Worm (Caenorhabditis elegans) whole organism, L4 larva: Measurements from ENCODE around the gene F54C8.7.
A peak's percentile ranks its signal among the peaks of the same experiment; 100 is the strongest.

ENCODE experiments used
- F44E2.7 ChIP-seq: fragments of 200-800 bp; sonication (Bioruptor generic); IDR thresholded peaks from 2 replicates; pipeline ENCODE4 v2.1.2; 2022; ENCODE audit warnings: missing genetic modification characterization, missing compliant biosample characterization
- F49E8.2 ChIP-seq: sonication (generic microtip); optimal IDR thresholded peaks from 2 replicates; lab custom pipeline; 2016; ENCODE audit warnings: missing compliant biosample characterization, mild to moderate bottlenecking, missing genetic modification characterization, borderline replicate concordance
- T20F7.1 ChIP-seq: fragments of 200-800 bp; sonication (Bioruptor generic); optimal IDR thresholded peaks from 2 replicates; lab custom pipeline; 2018; ENCODE audit warnings: mild to moderate bottlenecking, missing genetic modification characterization, missing compliant biosample characterization
- T26A8.4 ChIP-seq: fragments of 200-800 bp; sonication (Bioruptor generic); IDR thresholded peaks from 2 replicates; pipeline ENCODE4 v1.3.6; 2022; ENCODE audit warnings: missing genetic modification characterization, missing compliant biosample characterization
- Y105C5A.15 ChIP-seq: fragments of 200-800 bp; sonication (Bioruptor generic); IDR thresholded peaks from 2 replicates; pipeline ENCODE4 v1.3.6; 2022; ENCODE audit warnings: missing genetic modification characterization, missing compliant biosample characterization
- Y48G9A.11 ChIP-seq: fragments of 200-800 bp; sonication (Bioruptor generic); IDR thresholded peaks from 2 replicates; pipeline ENCODE4 v1.3.6; 2022; ENCODE audit warnings: missing genetic modification reagents, missing genetic modification characterization, missing compliant biosample characterization
- Y5F2A.4 ChIP-seq: fragments of 200-800 bp; sonication (Bioruptor generic); optimal IDR thresholded peaks from 2 replicates; lab custom pipeline; 2018; ENCODE audit warnings: mild to moderate bottlenecking, missing genetic modification characterization, missing compliant biosample characterization
- ZK546.5 ChIP-seq, 2 experiments: sonication (generic microtip); optimal IDR thresholded peaks; 2 replicates each; lab custom pipeline; 2017; ENCODE audit warnings: missing biosample characterization in 2 of 2, missing genetic modification characterization in 2 of 2
- aha-1 ChIP-seq: fragments of 150-350 bp; peaks from one replicate; lab custom pipeline; 2014; ENCODE audit warnings: missing biosample characterization, missing genetic modification characterization
- aly-2 ChIP-seq: sonication (generic microtip); optimal IDR thresholded peaks from 2 replicates; lab custom pipeline; 2018; ENCODE audit warnings: missing biosample characterization, missing genetic modification characterization
- ama-1 ChIP-seq: fragments of 150-350 bp; optimal IDR thresholded peaks from 2 replicates; lab custom pipeline; 2014; ENCODE audit warnings: inconsistent platforms, mixed read lengths
- arid-1 ChIP-seq: fragments of 200-800 bp; sonication (Bioruptor generic); conservative IDR thresholded peaks from 2 replicates; pipeline ENCODE4 v1.3.6; 2022; ENCODE audit warnings: missing genetic modification reagents, missing genetic modification characterization, missing compliant biosample characterization
- ceh-28 ChIP-seq: fragments of 150-350 bp; optimal IDR thresholded peaks from 2 replicates; lab custom pipeline; 2014; ENCODE audit warnings: missing biosample characterization, missing genetic modification reagents, missing genetic modification characterization
- ceh-32 ChIP-seq: sonication (generic microtip); optimal IDR thresholded peaks from 2 replicates; lab custom pipeline; 2016; ENCODE audit warnings: mild to moderate bottlenecking, missing genetic modification characterization, missing compliant biosample characterization; ENCODE audit not compliant: poor library complexity
- ctbp-1 ChIP-seq: fragments of 200-800 bp; sonication (Bioruptor generic); IDR thresholded peaks from 2 replicates; pipeline ENCODE4 v1.3.6; 2022; ENCODE audit warnings: missing genetic modification reagents, missing genetic modification characterization, missing compliant biosample characterization
- daf-8 ChIP-seq: fragments of 200-800 bp; sonication (Bioruptor generic); IDR thresholded peaks from 2 replicates; pipeline ENCODE4 v1.3.6; 2022; ENCODE audit warnings: missing genetic modification characterization, missing compliant biosample characterization
- dmd-6 ChIP-seq: fragments of 200-800 bp; sonication (Bioruptor generic); IDR thresholded peaks from 2 replicates; pipeline ENCODE4 v1.3.6; 2022; ENCODE audit warnings: missing genetic modification reagents, missing genetic modification characterization, missing compliant biosample characterization
- dpl-1 ChIP-seq: fragments of 150-350 bp; optimal IDR thresholded peaks from 2 replicates; lab custom pipeline; 2014; ENCODE audit warnings: missing biosample characterization, missing genetic modification reagents, missing genetic modification characterization
- duxl-1 ChIP-seq: sonication (generic microtip); optimal IDR thresholded peaks from 2 replicates; lab custom pipeline; 2016; ENCODE audit warnings: mild to moderate bottlenecking, missing genetic modification characterization, moderate library complexity, missing compliant biosample characterization; ENCODE audit not compliant: poor library complexity
- dve-1 ChIP-seq: sonication (generic microtip); optimal IDR thresholded peaks from 2 replicates; lab custom pipeline; 2017; ENCODE audit warnings: antibody characterized with exemption, mild to moderate bottlenecking, missing genetic modification characterization, missing compliant biosample characterization; ENCODE audit not compliant: insufficient read depth
- egl-43 ChIP-seq: fragments of 200-800 bp; sonication (Bioruptor generic); IDR thresholded peaks from 2 replicates; pipeline ENCODE4 v1.3.6; 2022; ENCODE audit warnings: missing genetic modification reagents, missing genetic modification characterization, missing compliant biosample characterization
- fkh-10 ChIP-seq: fragments of 150-350 bp; optimal IDR thresholded peaks from 2 replicates; lab custom pipeline; 2014; ENCODE audit warnings: missing biosample characterization, missing genetic modification reagents, missing genetic modification characterization
- hif-1 ChIP-seq, 2 experiments: sonication (generic microtip); optimal IDR thresholded peaks; 2 replicates each; lab custom pipeline; 2016 to 2017; ENCODE audit warnings: missing compliant biosample characterization in 2 of 2, missing genetic modification characterization in 2 of 2, missing genetic modification reagents in 2 of 2, missing genotype in 2 of 2, mild to moderate bottlenecking in 1 of 2
- lim-7 ChIP-seq: fragments of 200-800 bp; sonication (Bioruptor generic); IDR thresholded peaks from 2 replicates; pipeline ENCODE4 v1.3.6; 2022; ENCODE audit warnings: missing genetic modification characterization, missing compliant biosample characterization
- lin-15B ChIP-seq: fragments of 150-350 bp; sonication (generic microtip); optimal IDR thresholded peaks from 3 replicates; lab custom pipeline; 2014; ENCODE audit warnings: missing biosample characterization, missing genetic modification characterization
- lin-38 ChIP-seq: fragments of 200-800 bp; sonication (Bioruptor generic); IDR thresholded peaks from 2 replicates; pipeline ENCODE4 v1.3.6; 2022; ENCODE audit warnings: missing genetic modification reagents, missing genetic modification characterization, missing compliant biosample characterization
- lin-39 ChIP-seq: fragments of 150-350 bp; optimal IDR thresholded peaks from 2 replicates; lab custom pipeline; 2014; ENCODE audit warnings: missing biosample characterization, missing genetic modification reagents, missing genetic modification characterization
- madf-9 ChIP-seq: fragments of 200-800 bp; sonication (Bioruptor generic); conservative IDR thresholded peaks from 2 replicates; pipeline ENCODE4 v1.3.6; 2022; ENCODE audit warnings: missing genetic modification reagents, missing genetic modification characterization, missing compliant biosample characterization
- mdl-1 ChIP-seq, 2 experiments: fragments of 150-350 bp in 1 of 2; sonication (generic microtip) in 1 of 2; optimal IDR thresholded peaks; 2 replicates each; lab custom pipeline; 2014 to 2017; ENCODE audit warnings: missing biosample characterization in 2 of 2, missing genetic modification characterization in 2 of 2
- mdt-29 ChIP-seq: fragments of 200-800 bp; sonication (Bioruptor generic); IDR thresholded peaks from 2 replicates; pipeline ENCODE4 v1.3.6; 2022; ENCODE audit warnings: missing genetic modification reagents, missing genetic modification characterization, missing compliant biosample characterization
- mep-1 ChIP-seq: fragments of 150-350 bp; sonication (generic microtip); optimal IDR thresholded peaks from 3 replicates; lab custom pipeline; 2014; ENCODE audit warnings: missing biosample characterization, missing genetic modification characterization
- mes-2 ChIP-seq: sonication (generic microtip); optimal IDR thresholded peaks from 2 replicates; lab custom pipeline; 2016; ENCODE audit warnings: missing genotype, mild to moderate bottlenecking, missing genetic modification characterization, missing compliant biosample characterization; ENCODE audit not compliant: poor library complexity, severe bottlenecking
- mxl-3 ChIP-seq: fragments of 200-800 bp; sonication (Bioruptor generic); optimal IDR thresholded peaks from 2 replicates; lab custom pipeline; 2018; ENCODE audit warnings: mild to moderate bottlenecking, missing genetic modification characterization, missing compliant biosample characterization
- nhr-10 ChIP-seq: fragments of 150-350 bp; optimal IDR thresholded peaks from 2 replicates; lab custom pipeline; 2014; ENCODE audit warnings: missing biosample characterization, missing genetic modification characterization
- nhr-11 ChIP-seq: fragments of 150-350 bp; optimal IDR thresholded peaks from 2 replicates; lab custom pipeline; 2014; ENCODE audit warnings: missing biosample characterization, missing genetic modification characterization
- nhr-25 ChIP-seq: sonication (generic microtip); optimal IDR thresholded peaks from 2 replicates; lab custom pipeline; 2017; ENCODE audit warnings: missing genetic modification characterization, mild to moderate bottlenecking, missing compliant biosample characterization, antibody characterized with exemption, moderate library complexity, borderline replicate concordance; ENCODE audit not compliant: insufficient read depth
- nhr-41 ChIP-seq: fragments of 200-800 bp; sonication (Bioruptor generic); IDR thresholded peaks from 2 replicates; pipeline ENCODE4 v1.3.6; 2022; ENCODE audit warnings: missing genetic modification reagents, missing genetic modification characterization, missing compliant biosample characterization
- nhr-42 ChIP-seq: fragments of 200-800 bp; sonication (Bioruptor generic); IDR thresholded peaks from 2 replicates; pipeline ENCODE4 v1.3.6; 2022; ENCODE audit warnings: missing genetic modification characterization, missing compliant biosample characterization
- nhr-48 ChIP-seq: sonication (generic microtip); optimal IDR thresholded peaks from 2 replicates; lab custom pipeline; 2016; ENCODE audit warnings: mild to moderate bottlenecking, missing genetic modification characterization, missing compliant biosample characterization
- nhr-6 ChIP-seq: fragments of 150-350 bp; optimal IDR thresholded peaks from 2 replicates; lab custom pipeline; 2014; ENCODE audit warnings: missing biosample characterization, missing genetic modification characterization
- nhr-76 ChIP-seq: fragments of 150-350 bp; optimal IDR thresholded peaks from 2 replicates; lab custom pipeline; 2014; ENCODE audit warnings: missing biosample characterization, missing genetic modification characterization
- php-3 ChIP-seq: fragments of 200-800 bp; sonication (Bioruptor generic); IDR thresholded peaks from 2 replicates; pipeline ENCODE4 v1.3.6; 2022; ENCODE audit warnings: missing genetic modification reagents, missing genetic modification characterization, missing compliant biosample characterization
- spr-1 ChIP-seq: sonication (generic microtip); optimal IDR thresholded peaks from 2 replicates; lab custom pipeline; 2016; ENCODE audit warnings: mild to moderate bottlenecking, missing genetic modification characterization, missing compliant biosample characterization
- spr-3 ChIP-seq: fragments of 200-800 bp; sonication (Bioruptor generic); optimal IDR thresholded peaks from 2 replicates; lab custom pipeline; 2018; ENCODE audit warnings: mild to moderate bottlenecking, missing genetic modification characterization, missing compliant biosample characterization
- tra-1 ChIP-seq: fragments of 200-800 bp; sonication (Bioruptor generic); IDR thresholded peaks from 2 replicates; pipeline ENCODE4 v1.3.6; 2022; ENCODE audit warnings: missing genetic modification reagents, missing genetic modification characterization, missing compliant biosample characterization
- unc-130 ChIP-seq: sonication (generic microtip); optimal IDR thresholded peaks from 2 replicates; lab custom pipeline; 2016; ENCODE audit warnings: missing genetic modification reagents, missing genetic modification characterization, missing compliant biosample characterization
- vab-7 ChIP-seq: fragments of 200-800 bp; sonication (Bioruptor generic); IDR thresholded peaks from 2 replicates; pipeline ENCODE4 v1.3.6; 2022; ENCODE audit warnings: missing genetic modification reagents, missing genetic modification characterization, missing compliant biosample characterization
- zip-2 ChIP-seq: fragments of 150-350 bp; optimal IDR thresholded peaks from 2 replicates; lab custom pipeline; 2014; ENCODE audit warnings: missing biosample characterization, missing genetic modification characterization
- ztf-7 ChIP-seq: fragments of 150-350 bp; optimal IDR thresholded peaks from 2 replicates; lab custom pipeline; 2014; ENCODE audit warnings: missing biosample characterization, missing genetic modification characterization

Gene F54C8.7

ce11 chrIII:9455980-9456658 lies 2.3 kb upstream of the F54C8.7 start, which contains the start of the genes rheb-1 and spk-1 (continued):
- TF ChIP-seq F49E8.2 (tag; lab: Kevin White, UChicago) (peak; percentile 54), F44E2.7 (GFP tag; lab: Robert Waterston, UW) (no peak), fkh-10 (GFP tag; lab: Kevin White, UChicago) (peak; percentile 80), T26A8.4 (GFP tag; lab: Robert Waterston, UW) (peak; percentile 94), mes-2 (tag; lab: Kevin White, UChicago) (peak; percentile 94), nhr-48 (peak; percentile 89), nhr-76 (tag; lab: Kevin White, UChicago) (no peak), zip-2 (tag; lab: Kevin White, UChicago) (no peak), lin-38 (GFP tag; lab: Robert Waterston, UW) (peak; percentile 86), ztf-7 (peak; percentile 68), Y105C5A.15 (GFP tag; lab: Robert Waterston, UW) (no peak), nhr-42 (GFP tag; lab: Robert Waterston, UW) (0 out of 2 replicates have a peak, but pooled peaks have one; percentile 53), aha-1 (peak; percentile 91), duxl-1 (peak; percentile 49), egl-43 (GFP tag; lab: Robert Waterston, UW) (peak; percentile 52; the same call in 1 of the 2 replicates), Y48G9A.11 (GFP tag; lab: Robert Waterston, UW) (no peak), ZK546.5 (tag; optimal IDR thresholded peaks at IDR 0.05; lab: Kevin White, UChicago) (peak; percentile 21 to 95), spr-3 (GFP tag; lab: Kevin White, UChicago) (peak; percentile 64), vab-7 (GFP tag; lab: Robert Waterston, UW) (peak; percentile 66), mxl-3 (peak; percentile 70), nhr-11 (tag; lab: Kevin White, UChicago) (peak; percentile 70), unc-130 (GFP tag; lab: Kevin White, UChicago) (peak; percentile 81), ctbp-1 (peak; percentile 80), aly-2 (tag; lab: Kevin White, UChicago) (no peak), dmd-6 (peak; percentile 97), mep-1 (tag; lab: Kevin White, UChicago) (peak; percentile 89), spr-1 (tag; lab: Kevin White, UChicago) (peak; percentile 77), ama-1 (lab: Kevin White, UChicago) (peak; percentile 18), dpl-1 (GFP tag; lab: Kevin White, UChicago) (peak; percentile 76), php-3 (GFP tag; lab: Robert Waterston, UW) (peak; percentile 88), lim-7 (GFP tag; lab: Robert Waterston, UW) (no peak), ceh-28 (peak; percentile 63), Y5F2A.4 (GFP tag; lab: Kevin White, UChicago) (no peak), lin-15B (tag; lab: Kevin White, UChicago) (no peak), nhr-41 (0 out of 2 replicates have a peak, but pooled peaks have one; percentile 22), ceh-32 (tag; lab: Kevin White, UChicago) (no peak), mdt-29 (peak; percentile 69; the same call in 1 of the 2 replicates), lin-39 (tag; lab: Kevin White, UChicago) (no peak), madf-9 (GFP tag; lab: Robert Waterston, UW) (peak; percentile 64; the same call in 1 of the 2 replicates), tra-1 (peak; percentile 91), nhr-25 (tag; lab: Kevin White, UChicago) (peak; percentile 67), T20F7.1 (GFP tag; lab: Kevin White, UChicago) (peak; percentile 83), dve-1 (tag; lab: Kevin White, UChicago) (peak; percentile 99), daf-8 (GFP tag; lab: Robert Waterston, UW) (no peak), hif-1 (tag; optimal IDR thresholded peaks at IDR 0.05; lab: Kevin White, UChicago) (peak; percentile 29 to 83), arid-1 (GFP tag; lab: Robert Waterston, UW) (peak; percentile 85), mdl-1 (tag; optimal IDR thresholded peaks at IDR 0.05; lab: Kevin White, UChicago) (peak in 1 of 2 experiments; percentile 64), nhr-6 (tag; lab: Kevin White, UChicago) (peak; percentile 94), nhr-10 (peak; percentile 45)
